Worm (Caenorhabditis elegans) whole organism, early embryonic: ENCODE results near the gene clec-187.

Experiments used
- B0310.2 ChIP-seq: sonication (generic microtip); optimal IDR thresholded peaks from 2 replicates; lab custom pipeline; 2016; ENCODE audit warnings: mild to moderate bottlenecking, missing genetic modification characterization, missing compliant biosample characterization
- F13C5.2 ChIP-seq: sonication (generic microtip); optimal IDR thresholded peaks from 2 replicates; lab custom pipeline; 2017; ENCODE audit warnings: mild to moderate bottlenecking, missing genetic modification characterization, inconsistent platforms, missing compliant biosample characterization
- aly-1 ChIP-seq: sonication (generic microtip); optimal IDR thresholded peaks from 2 replicates; lab custom pipeline; 2016; ENCODE audit warnings: missing genetic modification characterization, missing compliant biosample characterization
- ama-1 ChIP-seq: fragments of 150-350 bp; optimal IDR thresholded peaks from 2 replicates; lab custom pipeline; 2014
- ceh-13 ChIP-seq: fragments of 200-800 bp; sonication (Bioruptor generic); optimal IDR thresholded peaks from 2 replicates; lab custom pipeline; 2018; ENCODE audit warnings: mild to moderate bottlenecking, missing genetic modification characterization, missing compliant biosample characterization
- ceh-36 ChIP-seq: sonication (generic microtip); optimal IDR thresholded peaks from 2 replicates; lab custom pipeline; 2016; ENCODE audit warnings: missing genetic modification characterization, inconsistent platforms, missing compliant biosample characterization
- ets-7 ChIP-seq: sonication (generic microtip); optimal IDR thresholded peaks from 2 replicates; lab custom pipeline; 2016; ENCODE audit warnings: missing genotype, missing genetic modification characterization, missing compliant biosample characterization
- flt-1 ChIP-seq: fragments of 200-800 bp; sonication (Bioruptor generic); IDR thresholded peaks from 2 replicates; pipeline ENCODE4 v1.3.6; 2022; ENCODE audit warnings: missing genetic modification characterization, missing compliant biosample characterization
- hmbx-1 ChIP-seq: sonication (generic microtip); optimal IDR thresholded peaks from 2 replicates; lab custom pipeline; 2016; ENCODE audit warnings: mild to moderate bottlenecking, missing genetic modification characterization, missing compliant biosample characterization
- hmg-4 ChIP-seq: fragments of 200-800 bp; sonication (Bioruptor generic); optimal IDR thresholded peaks from 2 replicates; lab custom pipeline; 2018; ENCODE audit warnings: mild to moderate bottlenecking, missing genetic modification characterization, missing compliant biosample characterization
- hnd-1 ChIP-seq: sonication (generic microtip); optimal IDR thresholded peaks from 2 replicates; lab custom pipeline; 2016; ENCODE audit warnings: missing genetic modification characterization, missing compliant biosample characterization
- pes-1 ChIP-seq: fragments of 200-800 bp; sonication (Bioruptor generic); IDR thresholded peaks from 2 replicates; pipeline ENCODE4 v1.3.6; 2022; ENCODE audit warnings: missing genetic modification reagents, missing genetic modification characterization, missing compliant biosample characterization
- scrt-1 ChIP-seq: fragments of 200-800 bp; sonication (Bioruptor generic); IDR thresholded peaks from 2 replicates; pipeline ENCODE4 v1.3.6; 2022; ENCODE audit warnings: missing genetic modification characterization, missing compliant biosample characterization
- sea-1 ChIP-seq: fragments of 200-800 bp; sonication (Bioruptor generic); conservative IDR thresholded peaks from 2 replicates; pipeline ENCODE4 v1.3.6; 2022; ENCODE audit warnings: missing genetic modification characterization, missing compliant biosample characterization
- tbx-11 ChIP-seq: fragments of 200-800 bp; sonication (Bioruptor generic); IDR thresholded peaks from 2 replicates; pipeline ENCODE4 v1.3.6; 2022; ENCODE audit warnings: missing genetic modification characterization, missing compliant biosample characterization
- tbx-37 ChIP-seq: fragments of 200-800 bp; sonication (Bioruptor generic); conservative IDR thresholded peaks from 2 replicates; pipeline ENCODE4 v1.3.6; 2022; ENCODE audit warnings: missing genetic modification reagents, missing genetic modification characterization, missing compliant biosample characterization
- tra-4 ChIP-seq: sonication (generic microtip); optimal IDR thresholded peaks from 2 replicates; lab custom pipeline; 2017; ENCODE audit warnings: missing genetic modification characterization, missing compliant biosample characterization

The clec-187 gene

DNA sequence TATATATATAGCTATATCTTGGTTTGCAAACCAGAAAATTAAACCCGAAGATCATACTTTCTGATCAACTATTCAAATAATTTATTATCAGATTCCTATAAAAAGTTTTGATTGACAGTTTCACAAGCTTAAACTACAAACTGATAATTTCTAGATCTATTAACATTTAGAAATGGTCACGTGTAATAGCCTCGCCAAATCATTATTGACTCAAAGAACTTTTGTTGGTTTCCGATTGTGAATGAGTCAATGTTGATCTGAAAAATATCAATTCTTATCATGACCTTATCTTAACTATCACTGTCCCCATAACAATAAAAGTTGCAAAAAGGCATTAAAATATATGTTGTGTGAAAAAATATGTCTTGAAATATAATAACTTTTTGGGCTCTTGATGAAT, 29.2 kb downstream of the clec-187 start:
- TF ChIP-seq tra-4 (tag; lab: Kevin White, UChicago): no peak
- no peak for TF ChIP-seq tbx-11 (GFP tag; lab: Robert Waterston, UW)
- no peak for TF ChIP-seq ama-1
- no peak for TF ChIP-seq aly-1 (tag; lab: Kevin White, UChicago)

DNA sequence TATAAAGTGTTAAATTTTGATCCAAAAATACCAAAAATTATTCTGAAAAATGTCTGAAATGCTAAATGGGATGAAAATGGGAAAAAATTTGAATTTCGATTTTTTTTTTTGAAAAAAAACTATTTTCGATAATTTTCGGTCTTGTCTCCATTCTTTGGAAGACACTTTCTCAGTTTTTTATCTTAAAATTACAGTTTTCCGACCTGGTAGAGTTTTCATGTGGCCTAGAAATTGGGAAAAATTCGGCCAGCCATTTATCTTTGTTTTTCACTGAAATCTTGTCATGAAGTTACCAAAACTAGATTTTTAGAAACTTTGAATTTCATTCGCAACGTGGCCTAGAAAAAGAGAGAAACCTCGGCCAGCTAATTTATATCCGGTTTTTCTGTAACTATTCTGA, 30.4 kb downstream of the clec-187 start:
- no peak for TF ChIP-seq hmg-4 (GFP tag; lab: Kevin White, UChicago)
- no peak for TF ChIP-seq flt-1
- no peak for TF ChIP-seq ceh-13 (GFP tag; lab: Kevin White, UChicago)
- TF ChIP-seq hmbx-1: no peak
- TF ChIP-seq pes-1 (GFP tag; lab: Robert Waterston, UW): no peak
- no peak for TF ChIP-seq ets-7 (tag; lab: Kevin White, UChicago)
- no peak for TF ChIP-seq aly-1 (tag; lab: Kevin White, UChicago)
- no peak for TF ChIP-seq B0310.2
- no peak for TF ChIP-seq tbx-37
- TF ChIP-seq ama-1: no peak
- TF ChIP-seq tbx-11 (GFP tag; lab: Robert Waterston, UW): no peak
- no peak for TF ChIP-seq sea-1
- TF ChIP-seq ceh-36 (tag; lab: Kevin White, UChicago): no peak
- TF ChIP-seq hnd-1 (tag; lab: Kevin White, UChicago): no peak
- no peak for TF ChIP-seq scrt-1 (GFP tag; lab: Robert Waterston, UW)
- TF ChIP-seq tra-4 (tag; lab: Kevin White, UChicago): no peak
- no peak for TF ChIP-seq F13C5.2 (tag; lab: Kevin White, UChicago)

DNA sequence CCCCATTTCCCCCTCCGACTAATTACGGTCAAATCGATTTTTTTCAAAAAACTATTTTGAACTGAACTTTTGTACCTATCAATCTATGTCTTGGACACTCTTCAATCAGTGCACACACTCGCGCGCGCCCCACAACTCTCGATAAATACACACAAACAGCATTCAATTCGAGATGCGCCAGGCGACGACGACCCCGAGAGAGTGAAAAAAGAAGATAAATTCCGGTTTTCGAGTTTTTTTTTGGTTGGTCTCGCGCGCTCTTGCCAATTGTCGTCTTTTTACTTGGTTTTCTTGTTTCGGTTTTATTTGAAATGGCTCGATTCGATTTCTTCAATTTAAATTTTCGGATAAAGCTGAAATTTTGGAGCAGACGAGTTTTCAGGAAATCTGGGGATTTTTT, 30.9 kb downstream of the clec-187 start:
- no peak for TF ChIP-seq hmbx-1
- no peak for TF ChIP-seq ceh-36 (tag; lab: Kevin White, UChicago)
- TF ChIP-seq tbx-37: no peak
- TF ChIP-seq sea-1: no peak
- no peak for TF ChIP-seq hnd-1 (tag; lab: Kevin White, UChicago)
- no peak for TF ChIP-seq F13C5.2 (tag; lab: Kevin White, UChicago)
- TF ChIP-seq ets-7 (tag; lab: Kevin White, UChicago): no peak

DNA sequence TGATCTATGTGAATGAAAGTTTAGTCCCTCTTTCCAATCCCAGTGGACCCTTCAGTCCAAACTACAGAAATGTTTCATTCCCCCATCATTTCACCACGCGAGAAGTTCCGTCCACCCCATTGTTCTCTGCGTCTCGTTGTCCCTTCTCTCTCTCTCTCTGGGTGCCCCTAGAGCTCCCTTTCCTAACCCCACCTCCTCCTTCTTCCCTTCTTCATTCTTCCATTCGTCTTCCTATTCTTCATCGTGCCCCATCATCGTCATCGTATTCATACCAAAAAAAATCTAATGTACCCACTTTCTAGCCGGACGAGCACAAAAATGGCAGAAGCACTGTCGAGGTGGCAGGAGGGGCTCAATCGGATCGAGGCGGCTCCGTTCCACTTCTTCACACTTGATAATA, 35.1 kb downstream of the clec-187 start, which contains the start of gene M02B1.3:
M02B1.3 (plus strand) TSS at position 301 of the 400 bp plus-strand sequence.
- TF ChIP-seq flt-1 (no peak), F13C5.2 (tag; lab: Kevin White, UChicago) (no peak), B0310.2 (no peak), tra-4 (tag; lab: Kevin White, UChicago) (no peak), sea-1 (no peak), ama-1 (no peak), aly-1 (tag; lab: Kevin White, UChicago) (no peak)

DNA sequence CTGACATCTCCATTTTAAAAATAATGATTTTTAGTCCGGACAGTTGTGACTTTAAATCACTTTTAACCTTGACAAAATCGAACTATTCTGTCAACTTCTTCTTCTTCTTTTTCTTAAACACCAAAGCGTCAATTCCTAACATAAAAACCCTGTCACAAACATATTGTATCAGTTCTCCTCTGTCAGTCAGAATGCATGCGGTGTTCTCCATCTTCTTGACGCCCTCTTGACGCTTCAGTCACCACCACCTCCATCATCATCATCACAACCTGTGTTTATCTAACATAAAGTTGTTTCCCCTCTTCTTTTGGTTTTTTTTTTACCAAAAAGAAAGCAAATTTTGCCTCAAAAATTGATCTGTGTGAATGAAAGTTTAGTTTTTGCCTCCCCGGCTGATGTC, 35.9 kb downstream of the clec-187 start:
- TF ChIP-seq sea-1 (no peak), ama-1 (no peak), F13C5.2 (tag; lab: Kevin White, UChicago) (no peak), tbx-11 (GFP tag; lab: Robert Waterston, UW) (no peak), scrt-1 (GFP tag; lab: Robert Waterston, UW) (no peak), ceh-36 (tag; lab: Kevin White, UChicago) (no peak), ceh-13 (GFP tag; lab: Kevin White, UChicago) (no peak), hnd-1 (tag; lab: Kevin White, UChicago) (no peak), ets-7 (tag; lab: Kevin White, UChicago) (no peak), flt-1 (no peak), hmbx-1 (no peak), tbx-37 (no peak)

DNA sequence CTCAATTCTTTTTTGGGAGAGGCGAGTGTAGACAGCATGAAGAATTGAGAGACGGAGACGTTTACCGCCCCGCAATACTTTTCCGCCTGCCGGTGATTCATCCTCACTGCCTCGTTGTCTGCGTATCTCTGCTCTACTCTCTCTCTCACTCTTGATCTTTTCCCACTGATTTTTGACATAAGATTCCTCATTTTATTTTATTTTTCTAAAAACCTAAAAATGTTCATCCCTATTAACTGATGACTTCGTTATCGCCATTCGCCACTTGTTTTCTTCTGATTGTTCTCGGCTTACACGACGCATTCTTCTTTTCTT, 36.9 kb downstream of the clec-187 start:
- no peak for TF ChIP-seq scrt-1 (GFP tag; lab: Robert Waterston, UW)

DNA sequence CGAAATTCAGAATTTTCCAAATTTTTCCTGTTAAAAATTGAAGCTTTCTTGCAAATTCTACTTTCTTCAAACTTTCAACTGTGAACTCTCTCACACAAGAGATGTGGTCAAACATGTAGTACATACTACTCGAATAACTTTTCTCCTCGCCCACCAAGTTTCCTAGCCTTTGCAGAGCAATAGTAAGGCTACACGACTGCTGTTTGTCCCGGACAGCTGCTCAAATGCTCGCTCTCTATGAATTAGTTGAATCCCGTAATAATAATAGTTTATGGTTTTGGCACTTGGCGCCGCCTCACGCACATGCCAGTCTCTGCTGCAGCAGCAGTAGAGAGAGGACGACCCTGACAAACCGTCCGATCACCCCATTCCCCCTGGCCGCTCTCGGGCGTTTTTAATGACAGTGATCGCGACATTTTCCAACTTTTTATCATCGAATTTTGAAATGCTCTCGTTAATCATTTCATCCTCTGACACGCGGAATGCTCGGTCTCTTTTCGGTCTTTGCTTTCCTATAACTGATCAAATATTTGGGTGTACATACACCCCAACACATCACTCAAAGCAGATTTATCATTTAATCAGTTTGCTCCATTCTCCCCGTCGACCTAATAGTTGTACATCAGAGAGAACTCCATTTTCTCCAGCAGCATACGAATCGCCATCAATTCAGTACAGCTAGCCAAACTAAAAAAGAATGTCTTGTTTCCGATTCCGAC, 37.4 kb downstream of the clec-187 start:
- no peak for TF ChIP-seq tra-4 (tag; lab: Kevin White, UChicago)
- no peak for TF ChIP-seq hmg-4 (GFP tag; lab: Kevin White, UChicago)
- no peak for TF ChIP-seq hnd-1 (tag; lab: Kevin White, UChicago)

DNA sequence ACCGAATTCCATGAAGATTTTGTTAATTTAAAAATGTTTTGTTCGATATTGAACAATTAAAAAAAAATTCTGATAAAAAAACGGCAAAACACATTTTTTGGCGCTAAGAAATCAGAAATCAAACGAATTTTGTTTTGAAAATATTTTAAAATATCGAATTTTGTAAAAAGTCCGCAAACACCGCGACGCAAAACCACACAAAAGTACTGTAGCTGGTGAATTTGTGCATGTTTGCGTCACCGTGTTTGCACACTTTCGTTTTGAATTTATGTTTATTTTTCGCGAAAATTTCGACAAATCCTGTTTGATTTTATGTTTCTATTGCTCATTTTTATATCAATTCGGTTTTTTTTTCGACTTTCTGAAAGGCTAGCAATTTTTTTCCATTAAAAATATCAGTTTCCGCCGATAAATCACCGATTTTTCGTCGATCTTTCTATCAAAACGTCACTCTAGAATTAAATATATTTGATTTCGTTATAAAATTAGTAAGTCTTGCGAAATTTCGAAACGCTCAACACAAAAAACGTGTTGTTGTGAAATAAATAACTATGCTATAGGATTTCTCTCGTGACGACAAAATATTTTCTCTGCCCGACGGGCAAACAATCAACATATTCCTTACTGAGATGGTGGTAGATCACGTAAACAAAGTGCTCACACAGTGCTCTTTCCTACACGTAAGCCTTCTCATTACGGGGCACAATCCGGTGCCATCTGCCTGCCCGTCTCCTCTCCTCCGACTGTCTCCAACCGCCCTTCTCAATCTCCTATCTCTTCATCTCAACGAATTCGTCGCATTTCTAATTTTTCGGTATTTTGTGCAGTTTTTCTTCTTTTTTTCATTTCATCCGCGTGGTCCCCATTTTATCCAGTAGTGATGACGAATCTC, 39.4 kb downstream of the clec-187 start:
- TF ChIP-seq ets-7 (tag; lab: Kevin White, UChicago): no peak
- TF ChIP-seq scrt-1 (GFP tag; lab: Robert Waterston, UW): no peak
- TF ChIP-seq ceh-13 (GFP tag; lab: Kevin White, UChicago): no peak
- TF ChIP-seq tbx-11 (GFP tag; lab: Robert Waterston, UW): no peak
- TF ChIP-seq ceh-36 (tag; lab: Kevin White, UChicago): no peak
- no peak for TF ChIP-seq flt-1
- TF ChIP-seq ama-1: no peak
- no peak for TF ChIP-seq hmbx-1
- TF ChIP-seq tbx-37: no peak
- no peak for TF ChIP-seq tra-4 (tag; lab: Kevin White, UChicago)
- TF ChIP-seq hmg-4 (GFP tag; lab: Kevin White, UChicago): no peak
- TF ChIP-seq hnd-1 (tag; lab: Kevin White, UChicago): no peak
- TF ChIP-seq F13C5.2 (tag; lab: Kevin White, UChicago): no peak
- TF ChIP-seq sea-1: no peak
- no peak for TF ChIP-seq pes-1 (GFP tag; lab: Robert Waterston, UW)
- no peak for TF ChIP-seq B0310.2
- no peak for TF ChIP-seq aly-1 (tag; lab: Kevin White, UChicago)
